Worm (Caenorhabditis elegans): ENCODE results near the gene clec-132.

ce11 chrII:3583402-3583801 lies 6.6 kb downstream of the clec-132 start, which contains the start of gene srh-60:
- TF ChIP-seq ama-1 (optimal IDR thresholded peaks at IDR 0.05) (no peak), ama-1 (GFP tag; optimal IDR thresholded peaks at IDR 0.05) (no peak), Y53F4B.3 (GFP tag; IDR thresholded peaks at IDR 0.05) (no peak), ztf-3 (GFP tag; optimal IDR thresholded peaks at IDR 0.05) (no peak), nhr-120 (GFP tag; IDR thresholded peaks at IDR 0.05) (no peak), unc-62 (GFP tag; optimal IDR thresholded peaks at IDR 0.05) (no peak), mcd-1 (GFP tag; IDR thresholded peaks at IDR 0.05) (no peak), hlh-12 (tag; optimal IDR thresholded peaks at IDR 0.05) (no peak), C06A6.2 (GFP tag; conservative IDR thresholded peaks at IDR 0.05) (no peak), lir-1 (GFP tag; conservative IDR thresholded peaks at IDR 0.05) (no peak), attf-3 (GFP tag; conservative IDR thresholded peaks at IDR 0.05) (no peak), unc-130 (GFP tag; optimal IDR thresholded peaks at IDR 0.05) (no peak)
